Fruit fly (Drosophila melanogaster) whole organism, embryonic: ENCODE data around the gene CG9760.

Experiments
- C15 ChIP-seq: fragments of 200-800 bp; sonication (Bioruptor generic); IDR thresholded peaks from 3 replicates; pipeline ENCODE4 v1.3.6; 2022; ENCODE audit warnings: missing biosample characterization, missing genetic modification characterization
- CG10274 ChIP-seq: fragments of 200-800 bp; sonication (Bioruptor generic); optimal IDR thresholded peaks from 3 replicates; lab custom pipeline; 2017; ENCODE audit warnings: missing biosample characterization, mild to moderate bottlenecking, missing genetic modification characterization
- CG10979 ChIP-seq: fragments of 200-800 bp; sonication (Bioruptor generic); optimal IDR thresholded peaks from 2 replicates; lab custom pipeline; 2018; ENCODE audit warnings: missing biosample characterization, mild to moderate bottlenecking, missing genetic modification characterization, moderate library complexity
- CG11247 ChIP-seq: fragments of 200-800 bp; sonication (Bioruptor generic); IDR thresholded peaks from 2 replicates; pipeline ENCODE4 v1.3.6; 2022; ENCODE audit warnings: missing biosample characterization, missing genetic modification characterization
- CG11398 ChIP-seq: fragments of 200-800 bp; sonication (Bioruptor generic); optimal IDR thresholded peaks from 2 replicates; lab custom pipeline; 2016; ENCODE audit warnings: missing biosample characterization, missing genetic modification characterization
- CG11696 ChIP-seq: fragments of 200-800 bp; sonication (Bioruptor generic); IDR thresholded peaks from 2 replicates; pipeline ENCODE4 v1.3.6; 2022; ENCODE audit warnings: missing biosample characterization, missing genetic modification characterization
- CG12391 ChIP-seq: fragments of 200-800 bp; sonication (Bioruptor generic); optimal IDR thresholded peaks from 3 replicates; lab custom pipeline; 2018; ENCODE audit warnings: missing biosample characterization, mild to moderate bottlenecking, missing genetic modification characterization, moderate library complexity
- CG13123 ChIP-seq: fragments of 200-800 bp; sonication (Bioruptor generic); optimal IDR thresholded peaks from 2 replicates; lab custom pipeline; 2016; ENCODE audit warnings: missing biosample characterization, missing genetic modification characterization
- CG13287 ChIP-seq: fragments of 200-800 bp; sonication (Bioruptor generic); IDR thresholded peaks from 2 replicates; pipeline ENCODE4 v1.3.6; 2022; ENCODE audit warnings: missing biosample characterization, missing genetic modification characterization; ENCODE audit not compliant: partially characterized antibody
- CG14667 ChIP-seq: fragments of 200-800 bp; sonication (Bioruptor generic); IDR thresholded peaks from 2 replicates; pipeline ENCODE4 v1.3.6; 2022; ENCODE audit warnings: missing biosample characterization, missing genetic modification characterization
- CG14965 ChIP-seq: fragments of 200-800 bp; sonication (Bioruptor generic); optimal IDR thresholded peaks from 2 replicates; lab custom pipeline; 2016; ENCODE audit warnings: missing biosample characterization, missing genetic modification characterization, borderline replicate concordance
- CG15073 ChIP-seq: fragments of 200-800 bp; sonication (Bioruptor generic); optimal IDR thresholded peaks from 2 replicates; lab custom pipeline; 2016; ENCODE audit warnings: missing biosample characterization, missing genetic modification characterization
- CG15696 ChIP-seq: fragments of 200-800 bp; sonication (Bioruptor generic); optimal IDR thresholded peaks from 2 replicates; lab custom pipeline; 2019; ENCODE audit warnings: missing biosample characterization, mild to moderate bottlenecking, missing genetic modification characterization, moderate library complexity
- CG17361 ChIP-seq: fragments of 200-800 bp; sonication (Bioruptor generic); IDR thresholded peaks from 3 replicates; pipeline ENCODE4 v1.3.6; 2022; ENCODE audit warnings: missing biosample characterization, missing genetic modification characterization
- CG18262 ChIP-seq: fragments of 200-800 bp; optimal IDR thresholded peaks from 3 replicates; lab custom pipeline; 2019; ENCODE audit warnings: missing biosample characterization, mild to moderate bottlenecking, missing genetic modification characterization, moderate library complexity
- CG3163 ChIP-seq: fragments of 200-800 bp; sonication (Bioruptor generic); optimal IDR thresholded peaks from 3 replicates; lab custom pipeline; 2016; ENCODE audit warnings: missing biosample characterization, missing genetic modification characterization
- CG32532 ChIP-seq: fragments of 200-800 bp; sonication (Bioruptor generic); IDR thresholded peaks from 2 replicates; pipeline ENCODE4 v1.3.6; 2022; ENCODE audit warnings: missing biosample characterization, missing genetic modification characterization
- CG32772 ChIP-seq: fragments of 200-800 bp; sonication (Bioruptor generic); IDR thresholded peaks from 2 replicates; pipeline ENCODE4 v1.3.6; 2022; ENCODE audit warnings: missing biosample characterization, missing genetic modification characterization
- CG5245 ChIP-seq: fragments of 200-800 bp; sonication (Bioruptor generic); optimal IDR thresholded peaks from 3 replicates; lab custom pipeline; 2016; ENCODE audit warnings: missing biosample characterization, missing genetic modification characterization
- CG6765 ChIP-seq: fragments of 200-800 bp; sonication (Bioruptor generic); optimal IDR thresholded peaks from 3 replicates; lab custom pipeline; 2017; ENCODE audit warnings: missing biosample characterization, mild to moderate bottlenecking, missing genetic modification characterization
- CG8944 ChIP-seq: fragments of 200-800 bp; sonication (Bioruptor generic); optimal IDR thresholded peaks from 3 replicates; lab custom pipeline; 2016; ENCODE audit warnings: missing biosample characterization, missing genetic modification characterization
- CTCF ChIP-seq: fragments of 200-800 bp; sonication (Bioruptor generic); optimal IDR thresholded peaks from 2 replicates; lab custom pipeline; 2017; ENCODE audit warnings: missing biosample characterization, mild to moderate bottlenecking, missing genetic modification characterization, moderate library complexity
- D19A ChIP-seq: fragments of 200-800 bp; optimal IDR thresholded peaks from 3 replicates; lab custom pipeline; 2019; ENCODE audit warnings: missing biosample characterization, mild to moderate bottlenecking, missing genetic modification characterization, moderate library complexity
- Dek ChIP-seq: fragments of 200-800 bp; sonication (Bioruptor generic); optimal IDR thresholded peaks from 3 replicates; lab custom pipeline; 2019; ENCODE audit warnings: missing biosample characterization, mild to moderate bottlenecking, missing genetic modification characterization, moderate library complexity
- Hr51 ChIP-seq, 2 experiments: fragments of 200-800 bp; sonication (Bioruptor generic); optimal IDR thresholded peaks; 2 replicates in 1 of 2; 3 replicates in 1 of 2; lab custom pipeline; 2016 to 2018; ENCODE audit warnings: missing biosample characterization in 2 of 2, missing genetic modification characterization in 2 of 2, mild to moderate bottlenecking in 1 of 2, moderate library complexity in 1 of 2
- Kr ChIP-seq: fragments of 200-800 bp; sonication (Bioruptor generic); optimal IDR thresholded peaks from 2 replicates; lab custom pipeline; 2017; ENCODE audit warnings: missing biosample characterization, mild to moderate bottlenecking, missing genetic modification characterization
- NC2β ChIP-seq: fragments of 200-800 bp; sonication (Bioruptor generic); optimal IDR thresholded peaks from 2 replicates; lab custom pipeline; 2016; ENCODE audit warnings: missing biosample characterization, missing genetic modification characterization
- Ptx1 ChIP-seq: fragments of 200-800 bp; sonication (Bioruptor generic); IDR thresholded peaks from 2 replicates; pipeline ENCODE4 v1.3.6; 2022; ENCODE audit warnings: missing biosample characterization, missing genetic modification characterization
- Taf1 ChIP-seq: fragments of 200-800 bp; sonication (Bioruptor generic); IDR thresholded peaks from 2 replicates; pipeline ENCODE4 v1.3.6; 2022; ENCODE audit warnings: missing biosample characterization, missing genetic modification characterization
- aop ChIP-seq: fragments of 200-800 bp; sonication (Bioruptor generic); IDR thresholded peaks from 2 replicates; pipeline ENCODE4 v1.3.6; 2022; ENCODE audit warnings: missing biosample characterization, missing genetic modification characterization
- bbx ChIP-seq: fragments of 200-800 bp; sonication (Bioruptor generic); IDR thresholded peaks from 2 replicates; pipeline ENCODE4 v1.3.6; 2022; ENCODE audit warnings: missing biosample characterization, missing genetic modification characterization; ENCODE audit not compliant: partially characterized antibody
- chinmo ChIP-seq: fragments of 200-800 bp; sonication (Bioruptor generic); IDR thresholded peaks from 4 replicates; pipeline ENCODE4 v1.3.6; 2022; ENCODE audit warnings: missing biosample characterization, missing genetic modification characterization; ENCODE audit not compliant: partially characterized antibody
- chn ChIP-seq: fragments of 200-800 bp; sonication (Bioruptor generic); optimal IDR thresholded peaks from 2 replicates; lab custom pipeline; 2016; ENCODE audit warnings: missing biosample characterization, missing genetic modification characterization
- dan ChIP-seq: fragments of 200-800 bp; sonication (Bioruptor generic); IDR thresholded peaks from 2 replicates; pipeline ENCODE4 v1.3.6; 2022; ENCODE audit warnings: missing biosample characterization, missing genetic modification characterization
- ems ChIP-seq: fragments of 200-800 bp; sonication (Bioruptor generic); optimal IDR thresholded peaks from 3 replicates; lab custom pipeline; 2016; ENCODE audit warnings: missing biosample characterization, missing genetic modification characterization
- esg ChIP-seq: fragments of 200-800 bp; sonication (Bioruptor generic); conservative IDR thresholded peaks from 2 replicates; pipeline ENCODE4 v1.3.6; 2022; ENCODE audit warnings: missing biosample characterization, missing genetic modification characterization
- knrl ChIP-seq: fragments of 200-800 bp; sonication (Bioruptor generic); IDR thresholded peaks from 3 replicates; pipeline ENCODE4 v1.3.6; 2022; ENCODE audit warnings: missing biosample characterization, missing genetic modification characterization; ENCODE audit not compliant: partially characterized antibody
- lmd ChIP-seq: fragments of 200-800 bp; sonication (Bioruptor generic); IDR thresholded peaks from 2 replicates; pipeline ENCODE4 v1.3.6; 2022; ENCODE audit warnings: missing biosample characterization, missing genetic modification characterization
- nmo ChIP-seq: fragments of 200-800 bp; sonication (Bioruptor generic); optimal IDR thresholded peaks from 2 replicates; lab custom pipeline; 2018; ENCODE audit warnings: missing biosample characterization, mild to moderate bottlenecking, missing genetic modification characterization, moderate library complexity
- nom ChIP-seq: fragments of 200-800 bp; sonication (Bioruptor generic); optimal IDR thresholded peaks from 2 replicates; lab custom pipeline; 2017; ENCODE audit warnings: missing biosample characterization, missing genetic modification characterization, mild to moderate bottlenecking, moderate library complexity, missing genetic modification reagents
- pan ChIP-seq, 4 experiments: fragments of >200 bp in 3 of 4; fragments of 200-800 bp in 1 of 4; sonication (Bioruptor generic) in 1 of 4; optimal IDR thresholded peaks in 3 of 4; IDR thresholded peaks in 1 of 4; 2 replicates each; pipeline versions ENCODE4 v1.3.6 to Lab custom; 2017 to 2022; ENCODE audit warnings: missing biosample characterization in 2 of 4, missing genetic modification characterization in 2 of 4, mixed read lengths in 1 of 4
- pb ChIP-seq: fragments of 200-800 bp; sonication (Bioruptor generic); optimal IDR thresholded peaks from 3 replicates; lab custom pipeline; 2016; ENCODE audit warnings: missing biosample characterization, missing genetic modification characterization
- salm ChIP-seq: fragments of 200-800 bp; sonication (Bioruptor generic); optimal IDR thresholded peaks from 2 replicates; lab custom pipeline; 2018; ENCODE audit warnings: missing biosample characterization, mild to moderate bottlenecking, missing genetic modification characterization
- slbo ChIP-seq: fragments of 200-800 bp; sonication (Bioruptor generic); IDR thresholded peaks from 2 replicates; pipeline ENCODE4 v1.3.6; 2022; ENCODE audit warnings: missing biosample characterization, missing genetic modification characterization
- slp2 ChIP-seq: fragments of 200-800 bp; sonication (Bioruptor generic); optimal IDR thresholded peaks from 2 replicates; lab custom pipeline; 2016; ENCODE audit warnings: missing biosample characterization, missing genetic modification characterization
- sob ChIP-seq: fragments of 200-800 bp; sonication (Bioruptor generic); IDR thresholded peaks from 2 replicates; pipeline ENCODE4 v1.3.6; 2022; ENCODE audit warnings: missing biosample characterization, missing genetic modification characterization
- tna ChIP-seq: fragments of 200-800 bp; sonication (Bioruptor generic); IDR thresholded peaks from 2 replicates; pipeline ENCODE4 v1.3.6; 2022; ENCODE audit warnings: missing biosample characterization, missing genetic modification characterization; ENCODE audit not compliant: partially characterized antibody
- usp ChIP-seq: fragments of >200 bp; optimal IDR thresholded peaks from 2 replicates; lab custom pipeline; 2017; ENCODE audit warnings: missing biosample characterization, missing genetic modification characterization
- vfl ChIP-seq: fragments of 200-800 bp; sonication (Bioruptor generic); optimal IDR thresholded peaks from 2 replicates; lab custom pipeline; 2016; ENCODE audit warnings: missing biosample characterization, missing genetic modification characterization

CG9760 gene

dm6 chr3L:12111081-12111958 lies 52.2 kb downstream of the CG9760 start (continued):
- TF ChIP-seq CG15696 (peak; percentile 79), CG14667 (GFP tag; lab: Robert Waterston, UW) (peak; percentile 58; the same call in 1 of the 2 replicates), bbx (GFP tag; lab: Robert Waterston, UW) (no peak), ems (GFP tag; lab: Kevin White, UChicago) (peak; percentile 59), Kr (GFP tag; lab: Kevin White, UChicago) (peak; percentile 14), esg (GFP tag; lab: Robert Waterston, UW) (peak; percentile 74), CG5245 (GFP tag; lab: Kevin White, UChicago) (peak; percentile 54), knrl (GFP tag; lab: Robert Waterston, UW) (no peak), CG10979 (tag; lab: Kevin White, UChicago) (peak; percentile 95), CG13123 (GFP tag; lab: Kevin White, UChicago) (peak; percentile 57), nom (GFP tag; lab: Kevin White, UChicago) (peak; percentile 23), Dek (tag; lab: Kevin White, UChicago) (peak; percentile 66), D19A (tag; lab: Kevin White, UChicago) (peak; percentile 87), aop (no peak), usp (GFP tag; lab: Kevin White, UChicago) (no peak), CG8944 (GFP tag; lab: Kevin White, UChicago) (peak; percentile 11), CG11247 (GFP tag; lab: Robert Waterston, UW) (no peak; the same call in 1 of the 2 replicates), CG18262 (tag; lab: Kevin White, UChicago) (peak; percentile 98), CTCF (no peak), CG12391 (tag; lab: Kevin White, UChicago) (peak; percentile 95), salm (tag; lab: Kevin White, UChicago) (peak; percentile 53), Ptx1 (GFP tag; lab: Robert Waterston, UW) (peak; percentile 80), C15 (no peak), dan (no peak), sob (GFP tag; lab: Robert Waterston, UW) (peak; percentile 52), CG15073 (GFP tag; lab: Kevin White, UChicago) (peak; percentile 27), tna (GFP tag; lab: Robert Waterston, UW) (no peak), CG6765 (peak; percentile 24), NC2β (GFP tag; lab: Kevin White, UChicago) (no peak), slp2 (peak; percentile 35), pan (optimal IDR thresholded peaks at IDR 0.05; lab: Kevin White, UChicago) (no peak), pan (GFP tag; optimal IDR thresholded peaks at IDR 0.05 in 1 of 2, IDR thresholded peaks at IDR 0.05 in 1 of 2) (peak in 1 of 2 experiments; percentile 76), CG32772 (peak; percentile 65; the same call in 1 of the 2 replicates), CG10274 (no peak), Taf1 (GFP tag; lab: Robert Waterston, UW) (no peak), vfl (no peak), CG14965 (GFP tag; lab: Kevin White, UChicago) (no peak), chinmo (GFP tag; lab: Robert Waterston, UW) (peak; percentile 96; the same call in 3 of the 4 replicates), CG13287 (GFP tag; lab: Robert Waterston, UW) (no peak), CG3163 (peak; percentile 74), nmo (GFP tag; lab: Kevin White, UChicago) (peak; percentile 96), CG17361 (GFP tag; lab: Robert Waterston, UW) (peak; percentile 98), CG32532 (GFP tag; lab: Robert Waterston, UW) (peak; percentile 63), CG11696 (GFP tag; lab: Robert Waterston, UW) (no peak), pb (GFP tag; lab: Kevin White, UChicago) (no peak), Hr51 (GFP tag; optimal IDR thresholded peaks at IDR 0.05; lab: Kevin White, UChicago) (peak; percentile 30 to 91), slbo (GFP tag; lab: Robert Waterston, UW) (peak; percentile 74), chn (GFP tag; lab: Kevin White, UChicago) (no peak), lmd (GFP tag; lab: Robert Waterston, UW) (peak; percentile 81), CG11398 (GFP tag; lab: Kevin White, UChicago) (peak; percentile 36)
